Worm (Caenorhabditis elegans) whole organism, L4 larva: ENCODE results near the gene F31F7.1.
A peak's percentile ranks its signal among the peaks of the same experiment; 100 is the strongest.

Experiments
- F37D6.2 ChIP-seq: sonication (generic microtip); optimal IDR thresholded peaks from 2 replicates; lab custom pipeline; 2016; ENCODE audit warnings: mild to moderate bottlenecking, missing genetic modification characterization, missing compliant biosample characterization
- F49E8.2 ChIP-seq: sonication (generic microtip); optimal IDR thresholded peaks from 2 replicates; lab custom pipeline; 2016; ENCODE audit warnings: missing compliant biosample characterization, mild to moderate bottlenecking, missing genetic modification characterization, borderline replicate concordance
- Y105C5A.15 ChIP-seq: fragments of 200-800 bp; sonication (Bioruptor generic); IDR thresholded peaks from 2 replicates; pipeline ENCODE4 v1.3.6; 2022; ENCODE audit warnings: missing genetic modification characterization, missing compliant biosample characterization
- Y75B8A.6 ChIP-seq: fragments of 200-800 bp; sonication (Bioruptor generic); IDR thresholded peaks from 2 replicates; pipeline ENCODE4 v1.3.6; 2022; ENCODE audit warnings: missing genetic modification reagents, missing genetic modification characterization, missing compliant biosample characterization
- ama-1 ChIP-seq: fragments of 150-350 bp; optimal IDR thresholded peaks from 2 replicates; lab custom pipeline; 2014; ENCODE audit warnings: inconsistent platforms, mixed read lengths
- arid-1 ChIP-seq: fragments of 200-800 bp; sonication (Bioruptor generic); conservative IDR thresholded peaks from 2 replicates; pipeline ENCODE4 v1.3.6; 2022; ENCODE audit warnings: missing genetic modification reagents, missing genetic modification characterization, missing compliant biosample characterization
- ceh-28 ChIP-seq: fragments of 150-350 bp; optimal IDR thresholded peaks from 2 replicates; lab custom pipeline; 2014; ENCODE audit warnings: missing biosample characterization, missing genetic modification reagents, missing genetic modification characterization
- ceh-82 ChIP-seq: sonication (generic microtip); optimal IDR thresholded peaks from 2 replicates; lab custom pipeline; 2017; ENCODE audit warnings: missing biosample characterization, missing genetic modification characterization
- daf-16 ChIP-seq, 3 experiments: sonication (generic microtip); optimal IDR thresholded peaks; 2 replicates each; lab custom pipeline; 2016 to 2017; ENCODE audit warnings: missing genetic modification characterization in 3 of 3, missing genetic modification reagents in 3 of 3, mild to moderate bottlenecking in 2 of 3, missing compliant biosample characterization in 2 of 3, missing biosample characterization in 1 of 3, moderate library complexity in 1 of 3
- daf-8 ChIP-seq: fragments of 200-800 bp; sonication (Bioruptor generic); IDR thresholded peaks from 2 replicates; pipeline ENCODE4 v1.3.6; 2022; ENCODE audit warnings: missing genetic modification characterization, missing compliant biosample characterization
- dmd-6 ChIP-seq: fragments of 200-800 bp; sonication (Bioruptor generic); IDR thresholded peaks from 2 replicates; pipeline ENCODE4 v1.3.6; 2022; ENCODE audit warnings: missing genetic modification reagents, missing genetic modification characterization, missing compliant biosample characterization
- duxl-1 ChIP-seq: sonication (generic microtip); optimal IDR thresholded peaks from 2 replicates; lab custom pipeline; 2016; ENCODE audit warnings: mild to moderate bottlenecking, missing genetic modification characterization, moderate library complexity, missing compliant biosample characterization; ENCODE audit not compliant: poor library complexity
- fos-1 ChIP-seq: fragments of 150-350 bp; optimal IDR thresholded peaks from 2 replicates; lab custom pipeline; 2014; ENCODE audit warnings: missing biosample characterization, missing genetic modification characterization
- gei-8 ChIP-seq: fragments of 200-800 bp; sonication (Bioruptor generic); optimal IDR thresholded peaks from 2 replicates; lab custom pipeline; 2018; ENCODE audit warnings: mild to moderate bottlenecking, missing genetic modification characterization, missing compliant biosample characterization
- hif-1 ChIP-seq, 2 experiments: sonication (generic microtip); optimal IDR thresholded peaks; 2 replicates each; lab custom pipeline; 2016 to 2017; ENCODE audit warnings: missing compliant biosample characterization in 2 of 2, missing genetic modification characterization in 2 of 2, missing genetic modification reagents in 2 of 2, missing genotype in 2 of 2, mild to moderate bottlenecking in 1 of 2
- hlh-11 ChIP-seq: fragments of 200-800 bp; sonication (Bioruptor generic); optimal IDR thresholded peaks from 2 replicates; lab custom pipeline; 2018; ENCODE audit warnings: mild to moderate bottlenecking, missing genetic modification characterization, missing compliant biosample characterization
- hlh-30 ChIP-seq: sonication (generic microtip); optimal IDR thresholded peaks from 2 replicates; lab custom pipeline; 2017; ENCODE audit warnings: antibody characterized with exemption, mild to moderate bottlenecking, missing genetic modification characterization, missing compliant biosample characterization; ENCODE audit not compliant: insufficient read depth
- hmg-1.1 ChIP-seq: fragments of 200-800 bp; sonication (Bioruptor generic); IDR thresholded peaks from 2 replicates; pipeline ENCODE4 v1.3.6; 2022; ENCODE audit warnings: missing genetic modification reagents, missing genetic modification characterization, missing compliant biosample characterization
- lim-7 ChIP-seq: fragments of 200-800 bp; sonication (Bioruptor generic); IDR thresholded peaks from 2 replicates; pipeline ENCODE4 v1.3.6; 2022; ENCODE audit warnings: missing genetic modification characterization, missing compliant biosample characterization
- lin-1 ChIP-seq: fragments of 200-800 bp; sonication (Bioruptor generic); IDR thresholded peaks from 2 replicates; pipeline ENCODE4 v1.3.6; 2022; ENCODE audit warnings: missing genetic modification reagents, missing genetic modification characterization, missing compliant biosample characterization
- lin-13 ChIP-seq: fragments of 150-350 bp; optimal IDR thresholded peaks from 2 replicates; lab custom pipeline; 2014; ENCODE audit warnings: missing biosample characterization, missing genetic modification reagents, missing genetic modification characterization
- lin-29 ChIP-seq: fragments of 200-800 bp; sonication (Bioruptor generic); IDR thresholded peaks from 2 replicates; pipeline ENCODE4 v1.3.6; 2022; ENCODE audit warnings: missing genetic modification reagents, missing genetic modification characterization, missing compliant biosample characterization
- lin-38 ChIP-seq: fragments of 200-800 bp; sonication (Bioruptor generic); IDR thresholded peaks from 2 replicates; pipeline ENCODE4 v1.3.6; 2022; ENCODE audit warnings: missing genetic modification reagents, missing genetic modification characterization, missing compliant biosample characterization
- lin-39 ChIP-seq: fragments of 150-350 bp; optimal IDR thresholded peaks from 2 replicates; lab custom pipeline; 2014; ENCODE audit warnings: missing biosample characterization, missing genetic modification reagents, missing genetic modification characterization
- madf-9 ChIP-seq: fragments of 200-800 bp; sonication (Bioruptor generic); conservative IDR thresholded peaks from 2 replicates; pipeline ENCODE4 v1.3.6; 2022; ENCODE audit warnings: missing genetic modification reagents, missing genetic modification characterization, missing compliant biosample characterization
- mdt-29 ChIP-seq: fragments of 200-800 bp; sonication (Bioruptor generic); IDR thresholded peaks from 2 replicates; pipeline ENCODE4 v1.3.6; 2022; ENCODE audit warnings: missing genetic modification reagents, missing genetic modification characterization, missing compliant biosample characterization
- mep-1 ChIP-seq: fragments of 150-350 bp; sonication (generic microtip); optimal IDR thresholded peaks from 3 replicates; lab custom pipeline; 2014; ENCODE audit warnings: missing biosample characterization, missing genetic modification characterization
- mes-2 ChIP-seq: sonication (generic microtip); optimal IDR thresholded peaks from 2 replicates; lab custom pipeline; 2016; ENCODE audit warnings: missing genotype, mild to moderate bottlenecking, missing genetic modification characterization, missing compliant biosample characterization; ENCODE audit not compliant: poor library complexity, severe bottlenecking
- nhr-10 ChIP-seq: fragments of 150-350 bp; optimal IDR thresholded peaks from 2 replicates; lab custom pipeline; 2014; ENCODE audit warnings: missing biosample characterization, missing genetic modification characterization
- nhr-11 ChIP-seq: fragments of 150-350 bp; optimal IDR thresholded peaks from 2 replicates; lab custom pipeline; 2014; ENCODE audit warnings: missing biosample characterization, missing genetic modification characterization
- nhr-28 ChIP-seq: fragments of 150-350 bp; optimal IDR thresholded peaks from 2 replicates; lab custom pipeline; 2014; ENCODE audit warnings: missing biosample characterization, missing genetic modification characterization
- nhr-41 ChIP-seq: fragments of 200-800 bp; sonication (Bioruptor generic); IDR thresholded peaks from 2 replicates; pipeline ENCODE4 v1.3.6; 2022; ENCODE audit warnings: missing genetic modification reagents, missing genetic modification characterization, missing compliant biosample characterization
- nhr-48 ChIP-seq: sonication (generic microtip); optimal IDR thresholded peaks from 2 replicates; lab custom pipeline; 2016; ENCODE audit warnings: mild to moderate bottlenecking, missing genetic modification characterization, missing compliant biosample characterization
- nhr-77 ChIP-seq: fragments of 150-350 bp; optimal IDR thresholded peaks from 2 replicates; lab custom pipeline; 2014; ENCODE audit warnings: missing biosample characterization, missing genetic modification characterization
- pha-4 ChIP-seq, 2 experiments: fragments of 150-350 bp in 1 of 2; fragments of 200-800 bp in 1 of 2; sonication (Bioruptor generic) in 1 of 2; IDR thresholded peaks in 1 of 2; optimal IDR thresholded peaks in 1 of 2; 2 replicates each; pipeline versions ENCODE4 v1.3.6 to Lab custom; 2014 to 2022; ENCODE audit warnings: missing genetic modification characterization in 2 of 2, missing genetic modification reagents in 2 of 2, missing biosample characterization in 1 of 2, missing compliant biosample characterization in 1 of 2
- rbr-2 ChIP-seq: sonication (generic microtip); optimal IDR thresholded peaks from 2 replicates; lab custom pipeline; 2016; ENCODE audit warnings: missing genotype, missing genetic modification characterization, missing compliant biosample characterization
- set-16 ChIP-seq: fragments of 200-800 bp; sonication (Bioruptor generic); IDR thresholded peaks from 2 replicates; pipeline ENCODE4 v1.3.6; 2022; ENCODE audit warnings: missing genetic modification reagents, missing genetic modification characterization, missing compliant biosample characterization
- snpc-1.2 ChIP-seq: fragments of 200-800 bp; sonication (Bioruptor generic); IDR thresholded peaks from 2 replicates; pipeline ENCODE4 v1.3.6; 2022; ENCODE audit warnings: missing genetic modification reagents, missing genetic modification characterization, missing compliant biosample characterization
- tra-1 ChIP-seq: fragments of 200-800 bp; sonication (Bioruptor generic); IDR thresholded peaks from 2 replicates; pipeline ENCODE4 v1.3.6; 2022; ENCODE audit warnings: missing genetic modification reagents, missing genetic modification characterization, missing compliant biosample characterization
- unc-62 ChIP-seq, 3 experiments: fragments of 150-350 bp in 1 of 3; sonication (generic microtip); optimal IDR thresholded peaks in 2 of 3; peaks in 1 of 3; 1 replicate in 1 of 3; 2 replicates in 2 of 3; lab custom pipeline; 2014 to 2017; ENCODE audit warnings: missing biosample characterization in 3 of 3, missing genetic modification characterization in 3 of 3, missing genetic modification reagents in 3 of 3, missing genotype in 1 of 3
- zag-1 ChIP-seq: fragments of 150-350 bp; optimal IDR thresholded peaks from 2 replicates; lab custom pipeline; 2014; ENCODE audit warnings: missing biosample characterization, missing genetic modification characterization
- zfp-3 ChIP-seq: fragments of 200-800 bp; sonication (Bioruptor generic); conservative IDR thresholded peaks from 2 replicates; pipeline ENCODE4 v1.3.6; 2022; ENCODE audit warnings: missing genetic modification reagents, missing genetic modification characterization, missing compliant biosample characterization

The F31F7.1 gene

DNA sequence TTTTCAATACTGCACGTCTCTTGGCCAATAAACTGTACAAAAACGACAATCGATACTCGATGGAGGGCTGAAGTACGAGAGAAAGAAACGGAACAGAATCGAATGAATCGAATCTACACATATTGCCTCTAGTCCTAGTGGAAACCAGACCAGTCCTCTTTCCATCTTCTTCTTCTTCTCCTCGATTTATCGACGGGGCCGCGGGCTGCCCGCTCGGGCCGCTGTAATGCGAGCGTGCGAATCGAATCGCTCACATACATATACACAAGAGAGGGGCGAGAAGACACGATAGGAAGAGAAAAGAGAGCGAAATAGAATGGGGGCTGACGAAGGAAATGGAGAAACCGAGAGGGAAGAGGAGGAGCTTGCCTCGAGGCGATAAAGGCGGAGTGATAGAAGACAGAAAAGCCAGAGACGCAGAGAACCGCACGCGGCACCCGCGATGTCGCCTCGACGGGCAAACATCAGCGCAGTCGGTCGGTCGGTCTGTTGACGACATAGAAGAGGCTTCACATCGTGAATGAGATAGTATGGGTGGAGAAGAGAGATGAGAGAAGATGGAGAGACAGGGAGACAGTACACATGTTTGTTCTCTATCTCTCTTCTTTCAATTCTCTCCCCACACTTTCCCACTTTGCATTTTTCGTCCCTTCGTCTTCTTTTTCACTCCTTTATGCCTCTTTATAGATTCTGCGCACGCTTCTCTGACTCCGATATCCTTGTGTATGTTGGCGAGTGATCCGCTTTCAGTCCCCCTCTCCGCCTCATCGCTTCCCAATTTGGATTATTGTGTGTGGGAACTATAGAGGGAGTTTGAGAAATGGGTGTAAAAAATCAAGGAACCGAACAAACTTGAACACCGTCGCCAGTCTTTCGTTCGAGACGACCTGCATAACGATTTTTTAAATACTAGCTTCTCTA, 48.7 kb upstream of the F31F7.1 start (continued):
- peak; percentile 68; the same call in 1 of the 2 replicates for TF ChIP-seq zfp-3 (GFP tag; lab: Robert Waterston, UW)
- no peak for TF ChIP-seq daf-8 (GFP tag; lab: Robert Waterston, UW)
- TF ChIP-seq nhr-48 (tag; lab: Kevin White, UChicago): peak; percentile 96
- peak; percentile 91 for TF ChIP-seq lin-1 (GFP tag; lab: Robert Waterston, UW)
- no peak for TF ChIP-seq F49E8.2 (tag; lab: Kevin White, UChicago)
- TF ChIP-seq madf-9 (GFP tag; lab: Robert Waterston, UW): peak; percentile 74; the same call in 1 of the 2 replicates
- peak; percentile 56 for TF ChIP-seq gei-8 (GFP tag; lab: Kevin White, UChicago)
- TF ChIP-seq set-16 (GFP tag; lab: Robert Waterston, UW): peak; percentile 100
- peak; percentile 96 for TF ChIP-seq rbr-2 (tag; lab: Kevin White, UChicago)
- no peak for TF ChIP-seq duxl-1 (tag; lab: Kevin White, UChicago)
- TF ChIP-seq fos-1 (tag; lab: Kevin White, UChicago): peak; percentile 72
- no peak for TF ChIP-seq ceh-82 (tag; lab: Kevin White, UChicago)
- TF ChIP-seq nhr-77: peak; percentile 13
- peak; percentile 59 for TF ChIP-seq nhr-41 (GFP tag; lab: Robert Waterston, UW)
- TF ChIP-seq nhr-10 (tag; lab: Kevin White, UChicago): peak; percentile 67

DNA sequence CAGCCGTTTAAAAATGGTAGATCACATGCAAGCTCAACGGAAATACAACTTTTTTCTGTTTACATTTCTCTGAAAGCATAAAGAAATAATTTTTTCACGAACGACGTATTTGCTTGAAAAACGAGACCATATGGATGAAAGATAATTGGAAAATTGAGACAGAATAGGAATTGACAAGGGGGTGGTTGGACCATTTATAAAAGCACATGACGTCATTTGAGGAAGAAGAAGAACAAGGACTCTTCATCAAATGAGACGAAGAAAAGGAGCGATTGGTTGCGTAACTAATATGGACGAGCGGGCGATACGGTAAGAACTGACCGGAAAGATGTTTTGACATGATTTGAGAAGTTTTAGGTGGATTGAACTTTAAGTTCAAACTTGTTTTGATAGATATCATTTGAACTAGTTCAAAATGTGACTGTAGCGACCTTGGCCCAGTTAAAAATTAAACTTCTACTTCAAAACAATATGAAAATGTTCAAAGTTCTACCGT, 47.8 kb upstream of the F31F7.1 start:
- TF ChIP-seq hlh-30 (tag; lab: Kevin White, UChicago) (peak; percentile 65), nhr-10 (tag; lab: Kevin White, UChicago) (peak; percentile 79), Y105C5A.15 (0 out of 2 replicates have a peak, but pooled peaks have one; percentile 4), ama-1 (peak; percentile 26), daf-16 (GFP tag; optimal IDR thresholded peaks at IDR 0.05; lab: Kevin White, UChicago) (no peak), daf-16 (tag; optimal IDR thresholded peaks at IDR 0.05; lab: Kevin White, UChicago) (peak; percentile 17), Y75B8A.6 (GFP tag; lab: Robert Waterston, UW) (peak; percentile 51; the same call in 1 of the 2 replicates), mep-1 (tag; lab: Kevin White, UChicago) (peak; percentile 14), mes-2 (tag; lab: Kevin White, UChicago) (peak; percentile 42), lin-38 (GFP tag; lab: Robert Waterston, UW) (no peak), mdt-29 (peak; percentile 42; the same call in 1 of the 2 replicates), F37D6.2 (tag; lab: Kevin White, UChicago) (no peak), duxl-1 (tag; lab: Kevin White, UChicago) (peak; percentile 18), hmg-1.1 (GFP tag; lab: Robert Waterston, UW) (peak; percentile 52), dmd-6 (GFP tag; lab: Robert Waterston, UW) (peak; percentile 35; the same call in 1 of the 2 replicates), ceh-28 (no peak), hif-1 (tag; optimal IDR thresholded peaks at IDR 0.05; lab: Kevin White, UChicago) (no peak), tra-1 (GFP tag; lab: Robert Waterston, UW) (0 out of 2 replicates have a peak, but pooled peaks have one; percentile 10), nhr-77 (no peak), nhr-28 (peak; percentile 28), lim-7 (GFP tag; lab: Robert Waterston, UW) (0 out of 2 replicates have a peak, but pooled peaks have one; percentile 3), nhr-11 (tag; lab: Kevin White, UChicago) (peak; percentile 29), fos-1 (tag; lab: Kevin White, UChicago) (peak; percentile 12), lin-39 (tag; lab: Kevin White, UChicago) (no peak), unc-62 (GFP tag; optimal IDR thresholded peaks at IDR 0.05 in 1 of 2; lab: Kevin White, UChicago) (peak in 1 of 2 experiments; percentile 90), unc-62 (tag; optimal IDR thresholded peaks at IDR 0.05; lab: Kevin White, UChicago) (no peak), zag-1 (tag; lab: Kevin White, UChicago) (peak; percentile 22), hlh-11 (peak; percentile 42), arid-1 (0 out of 2 replicates have a peak, but pooled peaks have one; percentile 8), ceh-82 (tag; lab: Kevin White, UChicago) (no peak), snpc-1.2 (GFP tag; lab: Robert Waterston, UW) (peak; percentile 54), lin-29 (no peak), lin-13 (GFP tag; lab: Kevin White, UChicago) (peak; percentile 63), pha-4 (GFP tag; IDR thresholded peaks at IDR 0.05; lab: Robert Waterston, UW) (peak; percentile 51; the same call in 1 of the 2 replicates), pha-4 (tag; optimal IDR thresholded peaks at IDR 0.05; lab: Kevin White, UChicago) (peak; percentile 50)
